Fruit fly (Drosophila melanogaster) whole organism, prepupa: ENCODE measurements around the gene CG34276.
A peak's percentile ranks its signal among the peaks of the same experiment; 100 is the strongest.

ENCODE experiments used
- Blimp-1 ChIP-seq: fragments of 200-800 bp; sonication (Bioruptor generic); optimal IDR thresholded peaks from 3 replicates; lab custom pipeline; 2017; ENCODE audit warnings: missing biosample characterization, missing genetic modification characterization, mild to moderate bottlenecking, moderate library complexity, missing genetic modification reagents
- CG10631 ChIP-seq: fragments of 200-800 bp; sonication (Bioruptor generic); optimal IDR thresholded peaks from 2 replicates; lab custom pipeline; 2016; ENCODE audit warnings: missing biosample characterization, missing genetic modification characterization
- CG10669 ChIP-seq: fragments of 200-800 bp; sonication (Bioruptor generic); optimal IDR thresholded peaks from 3 replicates; lab custom pipeline; 2018; ENCODE audit warnings: missing biosample characterization, mild to moderate bottlenecking, missing genetic modification characterization, moderate library complexity
- CG11294 ChIP-seq: fragments of 200-800 bp; sonication (Bioruptor generic); IDR thresholded peaks from 2 replicates; pipeline ENCODE4 v1.3.6; 2022; ENCODE audit warnings: missing biosample characterization, missing genetic modification characterization
- CG11902 ChIP-seq: fragments of 200-800 bp; sonication (Bioruptor generic); optimal IDR thresholded peaks from 3 replicates; lab custom pipeline; 2016; ENCODE audit warnings: missing biosample characterization, missing genetic modification characterization
- CG1621 ChIP-seq: fragments of 200-800 bp; sonication (Bioruptor generic); optimal IDR thresholded peaks from 3 replicates; lab custom pipeline; 2018; ENCODE audit warnings: missing biosample characterization, mild to moderate bottlenecking, missing genetic modification characterization
- CG16779 ChIP-seq: fragments of 200-800 bp; sonication (Bioruptor generic); optimal IDR thresholded peaks from 3 replicates; lab custom pipeline; 2017; ENCODE audit warnings: missing biosample characterization, mild to moderate bottlenecking, missing genetic modification characterization
- CG3032 ChIP-seq: fragments of 200-800 bp; optimal IDR thresholded peaks from 2 replicates; lab custom pipeline; 2019; ENCODE audit warnings: missing biosample characterization, mild to moderate bottlenecking, missing genetic modification characterization, moderate library complexity
- CG31627 ChIP-seq: fragments of 200-800 bp; sonication (Bioruptor generic); optimal IDR thresholded peaks from 3 replicates; lab custom pipeline; 2016; ENCODE audit warnings: missing biosample characterization, missing genetic modification characterization
- CG32006 ChIP-seq: fragments of 200-800 bp; sonication (Bioruptor generic); optimal IDR thresholded peaks from 3 replicates; lab custom pipeline; 2017; ENCODE audit warnings: missing biosample characterization, mild to moderate bottlenecking, missing genetic modification characterization
- CG34406 ChIP-seq: fragments of 200-800 bp; sonication (Bioruptor generic); optimal IDR thresholded peaks from 3 replicates; lab custom pipeline; 2016; ENCODE audit warnings: missing biosample characterization, missing genetic modification characterization
- CG4318 ChIP-seq: fragments of 200-800 bp; sonication (Bioruptor generic); optimal IDR thresholded peaks from 3 replicates; lab custom pipeline; 2017; ENCODE audit warnings: missing biosample characterization, mild to moderate bottlenecking, missing genetic modification characterization
- CG6163 ChIP-seq: fragments of 200-800 bp; sonication (Bioruptor generic); IDR thresholded peaks from 3 replicates; pipeline ENCODE4 v1.3.6; 2022; ENCODE audit warnings: missing biosample characterization, missing genetic modification characterization
- CG6276 ChIP-seq: fragments of 200-800 bp; sonication (Bioruptor generic); optimal IDR thresholded peaks from 2 replicates; lab custom pipeline; 2017; ENCODE audit warnings: missing biosample characterization, mild to moderate bottlenecking, missing genetic modification characterization
- CG6792 ChIP-seq: fragments of 200-800 bp; sonication (Bioruptor generic); optimal IDR thresholded peaks from 3 replicates; lab custom pipeline; 2016; ENCODE audit warnings: missing biosample characterization, missing genetic modification characterization
- CG6808 ChIP-seq: fragments of 200-800 bp; sonication (Bioruptor generic); optimal IDR thresholded peaks from 3 replicates; lab custom pipeline; 2017; ENCODE audit warnings: missing biosample characterization, missing genetic modification characterization, mild to moderate bottlenecking, moderate library complexity, missing genetic modification reagents
- CG6854 ChIP-seq: fragments of 200-800 bp; sonication (Bioruptor generic); optimal IDR thresholded peaks from 2 replicates; lab custom pipeline; 2017; ENCODE audit warnings: missing biosample characterization, mild to moderate bottlenecking, missing genetic modification characterization
- CG8319 ChIP-seq: fragments of 200-800 bp; sonication (Bioruptor generic); optimal IDR thresholded peaks from 3 replicates; lab custom pipeline; 2016; ENCODE audit warnings: missing biosample characterization, missing genetic modification characterization
- CG8632 ChIP-seq: fragments of 200-800 bp; sonication (Bioruptor generic); optimal IDR thresholded peaks from 3 replicates; lab custom pipeline; 2016; ENCODE audit warnings: missing biosample characterization, missing genetic modification characterization
- CG9139 ChIP-seq: fragments of 200-800 bp; sonication (Bioruptor generic); optimal IDR thresholded peaks from 3 replicates; lab custom pipeline; 2017; ENCODE audit warnings: missing biosample characterization, mild to moderate bottlenecking, missing genetic modification characterization
- Eip75B ChIP-seq: fragments of 200-800 bp; sonication (Bioruptor generic); optimal IDR thresholded peaks from 3 replicates; lab custom pipeline; 2016; ENCODE audit warnings: missing biosample characterization, missing genetic modification characterization
- Eip78C ChIP-seq: fragments of 200-800 bp; sonication (Bioruptor generic); peaks from one replicate; lab custom pipeline; 2016; ENCODE audit warnings: missing biosample characterization, missing genetic modification characterization
- Eip93F ChIP-seq: fragments of 200-800 bp; sonication (Bioruptor generic); optimal IDR thresholded peaks from 2 replicates; lab custom pipeline; 2016; ENCODE audit warnings: missing biosample characterization, mild to moderate bottlenecking, missing genetic modification characterization
- Ets21C ChIP-seq: fragments of 200-800 bp; sonication (Bioruptor generic); optimal IDR thresholded peaks from 3 replicates; lab custom pipeline; 2016; ENCODE audit warnings: missing biosample characterization, missing genetic modification characterization
- Ets96B ChIP-seq: fragments of 200-800 bp; optimal IDR thresholded peaks from 2 replicates; lab custom pipeline; 2019; ENCODE audit warnings: missing biosample characterization, mild to moderate bottlenecking, missing genetic modification characterization, moderate library complexity
- Hr39 ChIP-seq: fragments of 200-800 bp; sonication (Bioruptor generic); optimal IDR thresholded peaks from 2 replicates; lab custom pipeline; 2016; ENCODE audit warnings: missing biosample characterization, missing genetic modification characterization
- Met ChIP-seq: fragments of 200-800 bp; sonication (Bioruptor generic); optimal IDR thresholded peaks from 3 replicates; lab custom pipeline; 2016; ENCODE audit warnings: missing biosample characterization, missing genetic modification characterization
- OdsH ChIP-seq: fragments of 200-800 bp; sonication (Bioruptor generic); optimal IDR thresholded peaks from 3 replicates; lab custom pipeline; 2016; ENCODE audit warnings: missing biosample characterization, missing genetic modification characterization
- Sox102F ChIP-seq: fragments of 200-800 bp; sonication (Bioruptor generic); optimal IDR thresholded peaks from 2 replicates; lab custom pipeline; 2016; ENCODE audit warnings: missing biosample characterization, mild to moderate bottlenecking, missing genetic modification characterization
- Sox14 ChIP-seq: fragments of 200-800 bp; sonication (Bioruptor generic); optimal IDR thresholded peaks from 3 replicates; lab custom pipeline; 2016; ENCODE audit warnings: missing biosample characterization, missing genetic modification characterization
- Sox15 ChIP-seq: fragments of 200-800 bp; sonication (Bioruptor generic); optimal IDR thresholded peaks from 3 replicates; lab custom pipeline; 2016; ENCODE audit warnings: missing biosample characterization, missing genetic modification characterization
- achi ChIP-seq: fragments of 200-800 bp; sonication (Bioruptor generic); optimal IDR thresholded peaks from 3 replicates; lab custom pipeline; 2016; ENCODE audit warnings: missing biosample characterization, missing genetic modification characterization
- acj6 ChIP-seq: fragments of 200-800 bp; sonication (Bioruptor generic); optimal IDR thresholded peaks from 3 replicates; lab custom pipeline; 2016; ENCODE audit warnings: missing biosample characterization, missing genetic modification characterization
- cyc ChIP-seq: fragments of 200-800 bp; sonication (Bioruptor generic); optimal IDR thresholded peaks from 3 replicates; lab custom pipeline; 2016; ENCODE audit warnings: missing biosample characterization, missing genetic modification characterization
- dac ChIP-seq: fragments of 200-800 bp; sonication (Bioruptor generic); optimal IDR thresholded peaks from 2 replicates; lab custom pipeline; 2017; ENCODE audit warnings: missing biosample characterization, mild to moderate bottlenecking, missing genetic modification characterization
- dsx ChIP-seq: fragments of 200-800 bp; optimal IDR thresholded peaks from 3 replicates; lab custom pipeline; 2019; ENCODE audit warnings: missing biosample characterization, mild to moderate bottlenecking, missing genetic modification characterization, moderate library complexity; ENCODE audit not compliant: poor library complexity, severe bottlenecking
- eg ChIP-seq: fragments of 200-800 bp; sonication (Bioruptor generic); IDR thresholded peaks from 3 replicates; pipeline ENCODE4 v1.3.6; 2022; ENCODE audit warnings: missing biosample characterization, missing genetic modification characterization
- esn ChIP-seq: fragments of 200-800 bp; sonication (Bioruptor generic); optimal IDR thresholded peaks from 2 replicates; lab custom pipeline; 2016; ENCODE audit warnings: missing biosample characterization, mild to moderate bottlenecking, missing genetic modification characterization, moderate library complexity
- fd59A ChIP-seq: fragments of 200-800 bp; sonication (Bioruptor generic); optimal IDR thresholded peaks from 2 replicates; lab custom pipeline; 2017; ENCODE audit warnings: missing biosample characterization, mild to moderate bottlenecking, missing genetic modification characterization, missing genetic modification reagents
- fd85E ChIP-seq: fragments of 200-800 bp; sonication (Bioruptor generic); optimal IDR thresholded peaks from 3 replicates; lab custom pipeline; 2016; ENCODE audit warnings: missing biosample characterization, missing genetic modification characterization
- fkh ChIP-seq: fragments of 200-800 bp; sonication (Bioruptor generic); optimal IDR thresholded peaks from 3 replicates; lab custom pipeline; 2017; ENCODE audit warnings: missing biosample characterization, mild to moderate bottlenecking, missing genetic modification characterization, moderate library complexity
- lz ChIP-seq: fragments of 200-800 bp; sonication (Bioruptor generic); optimal IDR thresholded peaks from 3 replicates; lab custom pipeline; 2016; ENCODE audit warnings: missing biosample characterization, missing genetic modification characterization
- net ChIP-seq: fragments of 200-800 bp; sonication (Bioruptor generic); optimal IDR thresholded peaks from 3 replicates; lab custom pipeline; 2016; ENCODE audit warnings: missing biosample characterization, missing genetic modification characterization
- pdm3 ChIP-seq: fragments of 200-800 bp; sonication (Bioruptor generic); optimal IDR thresholded peaks from 3 replicates; lab custom pipeline; 2016; ENCODE audit warnings: missing biosample characterization, missing genetic modification characterization
- salr ChIP-seq, 2 experiments: fragments of 200-800 bp; sonication (Bioruptor generic); optimal IDR thresholded peaks; 3 replicates each; lab custom pipeline; 2016 to 2018; ENCODE audit warnings: missing biosample characterization in 2 of 2, missing genetic modification characterization in 2 of 2, mild to moderate bottlenecking in 1 of 2
- spab ChIP-seq: fragments of 200-800 bp; sonication (Bioruptor generic); optimal IDR thresholded peaks from 2 replicates; lab custom pipeline; 2017; ENCODE audit warnings: missing biosample characterization, mild to moderate bottlenecking, missing genetic modification characterization, missing genetic modification reagents
- ss ChIP-seq, 2 experiments: fragments of 200-800 bp; sonication (Bioruptor generic); optimal IDR thresholded peaks; 2 replicates in 1 of 2; 3 replicates in 1 of 2; lab custom pipeline; 2017 to 2018; ENCODE audit warnings: mild to moderate bottlenecking in 2 of 2, missing biosample characterization in 2 of 2, missing genetic modification characterization in 2 of 2, moderate library complexity in 1 of 2
- topi ChIP-seq: fragments of 200-800 bp; sonication (Bioruptor generic); optimal IDR thresholded peaks from 3 replicates; lab custom pipeline; 2016; ENCODE audit warnings: missing biosample characterization, missing genetic modification characterization
- vri ChIP-seq: fragments of 200-800 bp; sonication (Bioruptor generic); optimal IDR thresholded peaks from 3 replicates; lab custom pipeline; 2016; ENCODE audit warnings: missing biosample characterization, mild to moderate bottlenecking, missing genetic modification characterization

Gene CG34276

dm6 chr3R:15919367-15920228 is 5.8 kb upstream of the CG34276 start:
- TF ChIP-seq CG8632 (GFP tag; lab: Kevin White, UChicago): peak; percentile 95
- peak; percentile 97 for TF ChIP-seq CG31627 (GFP tag; lab: Kevin White, UChicago)
- TF ChIP-seq CG11294 (GFP tag; lab: Robert Waterston, UW): peak; percentile 84
- TF ChIP-seq Sox102F (GFP tag; lab: Kevin White, UChicago): peak; percentile 95
- TF ChIP-seq CG8319 (GFP tag; lab: Kevin White, UChicago): peak; percentile 94
- TF ChIP-seq CG6808 (GFP tag; lab: Kevin White, UChicago): peak; percentile 85
- peak; percentile 75 for TF ChIP-seq Blimp-1 (GFP tag; lab: Kevin White, UChicago)
- TF ChIP-seq Sox14 (GFP tag; lab: Kevin White, UChicago): peak; percentile 97
- peak; percentile 98 for TF ChIP-seq Eip75B (GFP tag; lab: Kevin White, UChicago)
- peak; percentile 78 for TF ChIP-seq dac (GFP tag; lab: Kevin White, UChicago)
- TF ChIP-seq acj6: peak; percentile 97
- peak; percentile 89 for TF ChIP-seq CG6276 (GFP tag; lab: Kevin White, UChicago)
- peak; percentile 94 to 95 for TF ChIP-seq salr (GFP tag; optimal IDR thresholded peaks at IDR 0.05; lab: Kevin White, UChicago)
- TF ChIP-seq fkh (GFP tag; lab: Kevin White, UChicago): no peak
- peak; percentile 96 for TF ChIP-seq CG11902
- peak; percentile 98 for TF ChIP-seq pdm3 (GFP tag; lab: Kevin White, UChicago)
- TF ChIP-seq Hr39 (GFP tag; lab: Kevin White, UChicago): peak; percentile 98
- peak; percentile 93 for TF ChIP-seq spab (GFP tag; lab: Kevin White, UChicago)
- peak; percentile 94 for TF ChIP-seq CG32006
- TF ChIP-seq Ets96B (tag; lab: Kevin White, UChicago): peak; percentile 96
- peak; percentile 91 for TF ChIP-seq CG16779 (tag; lab: Kevin White, UChicago)
- TF ChIP-seq esn: peak; percentile 98
- peak; percentile 99 for TF ChIP-seq Eip78C
- TF ChIP-seq ss (GFP tag; optimal IDR thresholded peaks at IDR 0.05; lab: Kevin White, UChicago): peak; percentile 72 to 88
- peak; percentile 95 for TF ChIP-seq CG34406 (GFP tag; lab: Kevin White, UChicago)
- peak; percentile 97 for TF ChIP-seq CG6792 (GFP tag; lab: Kevin White, UChicago)
- peak; percentile 96 for TF ChIP-seq CG10669 (GFP tag; lab: Kevin White, UChicago)
- peak; percentile 96 for TF ChIP-seq lz (GFP tag; lab: Kevin White, UChicago)
- TF ChIP-seq dsx (GFP tag; lab: Kevin White, UChicago): peak; percentile 94
- TF ChIP-seq CG10631 (GFP tag; lab: Kevin White, UChicago): peak; percentile 96
- TF ChIP-seq CG3032: peak; percentile 93
- TF ChIP-seq cyc: peak; percentile 97
- TF ChIP-seq Ets21C (GFP tag; lab: Kevin White, UChicago): peak; percentile 93
- peak; percentile 76 for TF ChIP-seq CG9139
- peak; percentile 97 for TF ChIP-seq topi (GFP tag; lab: Kevin White, UChicago)
- peak; percentile 97 for TF ChIP-seq OdsH (GFP tag; lab: Kevin White, UChicago)
- peak; percentile 95 for TF ChIP-seq Sox15 (GFP tag; lab: Kevin White, UChicago)
- peak; percentile 96 for TF ChIP-seq achi (GFP tag; lab: Kevin White, UChicago)
- peak; percentile 92 for TF ChIP-seq Eip93F (GFP tag; lab: Kevin White, UChicago)
- TF ChIP-seq CG6854 (GFP tag; lab: Kevin White, UChicago): peak; percentile 90
- TF ChIP-seq eg: peak; percentile 95
- peak; percentile 87 for TF ChIP-seq vri
- peak; percentile 96 for TF ChIP-seq net (GFP tag; lab: Kevin White, UChicago)
- TF ChIP-seq fd59A: peak; percentile 92
- peak; percentile 95 for TF ChIP-seq CG1621 (tag; lab: Kevin White, UChicago)
- TF ChIP-seq Met (GFP tag; lab: Kevin White, UChicago): peak; percentile 98
- peak; percentile 88 for TF ChIP-seq CG4318 (GFP tag; lab: Kevin White, UChicago)
- peak; percentile 98 for TF ChIP-seq CG6163 (GFP tag; lab: Robert Waterston, UW)
- peak; percentile 90 for TF ChIP-seq fd85E (GFP tag; lab: Kevin White, UChicago)
